Fruit fly (Drosophila melanogaster) whole organism, embryonic: ENCODE measurements around the gene CG34307.

Source experiments
- Ada2b ChIP-seq: fragments of 200-800 bp; sonication (Bioruptor generic); IDR thresholded peaks from 2 replicates; pipeline ENCODE4 v1.3.6; 2022; ENCODE audit warnings: missing biosample characterization, missing genetic modification characterization
- Antp ChIP-seq: fragments of 200-800 bp; sonication (Bioruptor generic); optimal IDR thresholded peaks from 3 replicates; lab custom pipeline; 2016; ENCODE audit warnings: missing biosample characterization, missing genetic modification characterization
- CG10431 ChIP-seq: fragments of 200-800 bp; sonication (Bioruptor generic); optimal IDR thresholded peaks from 3 replicates; lab custom pipeline; 2018; ENCODE audit warnings: missing biosample characterization, mild to moderate bottlenecking, missing genetic modification characterization
- CG12071 ChIP-seq: fragments of 200-800 bp; sonication (Bioruptor generic); optimal IDR thresholded peaks from 3 replicates; lab custom pipeline; 2018; ENCODE audit warnings: missing biosample characterization, mild to moderate bottlenecking, missing genetic modification characterization
- CG1233 ChIP-seq: fragments of 200-800 bp; sonication (Bioruptor generic); optimal IDR thresholded peaks from 4 replicates; lab custom pipeline; 2018; ENCODE audit warnings: missing biosample characterization, mild to moderate bottlenecking, missing genetic modification characterization
- CG1529 ChIP-seq: fragments of 200-800 bp; sonication (Bioruptor generic); optimal IDR thresholded peaks from 3 replicates; lab custom pipeline; 2018; ENCODE audit warnings: missing biosample characterization, missing genetic modification characterization
- CG1832 ChIP-seq: fragments of 200-800 bp; sonication (Bioruptor generic); optimal IDR thresholded peaks from 2 replicates; lab custom pipeline; 2017; ENCODE audit warnings: missing biosample characterization, mild to moderate bottlenecking, missing genetic modification characterization, inconsistent platforms
- CG2202 ChIP-seq: fragments of 200-800 bp; sonication (Bioruptor generic); optimal IDR thresholded peaks from 2 replicates; lab custom pipeline; 2018; ENCODE audit warnings: missing biosample characterization, mild to moderate bottlenecking, missing genetic modification characterization
- CG2875 ChIP-seq: fragments of 200-800 bp; sonication (Bioruptor generic); optimal IDR thresholded peaks from 2 replicates; lab custom pipeline; 2017; ENCODE audit warnings: missing biosample characterization, mild to moderate bottlenecking, missing genetic modification characterization, missing genetic modification reagents
- CG2889 ChIP-seq: fragments of 200-800 bp; sonication (Bioruptor generic); IDR thresholded peaks from 3 replicates; pipeline ENCODE4 v1.3.6; 2022; ENCODE audit warnings: missing biosample characterization, missing genetic modification characterization
- CG3163 ChIP-seq: fragments of 200-800 bp; sonication (Bioruptor generic); optimal IDR thresholded peaks from 3 replicates; lab custom pipeline; 2016; ENCODE audit warnings: missing biosample characterization, missing genetic modification characterization
- CG42726 ChIP-seq: fragments of 200-800 bp; sonication (Bioruptor generic); IDR thresholded peaks from 2 replicates; pipeline ENCODE4 v1.3.6; 2022; ENCODE audit warnings: missing biosample characterization, missing genetic modification characterization; ENCODE audit not compliant: partially characterized antibody
- CG4707 ChIP-seq: fragments of 200-800 bp; sonication (Bioruptor generic); optimal IDR thresholded peaks from 2 replicates; lab custom pipeline; 2018; ENCODE audit warnings: missing biosample characterization, mild to moderate bottlenecking, missing genetic modification characterization, moderate library complexity
- CG6791 ChIP-seq: fragments of 200-800 bp; sonication (Bioruptor generic); IDR thresholded peaks from 3 replicates; pipeline ENCODE4 v1.3.6; 2022; ENCODE audit warnings: missing biosample characterization, missing genetic modification characterization; ENCODE audit not compliant: partially characterized antibody
- CG9215 ChIP-seq: fragments of 200-800 bp; sonication (Bioruptor generic); IDR thresholded peaks from 2 replicates; pipeline ENCODE4 v1.3.6; 2022; ENCODE audit warnings: missing biosample characterization, missing genetic modification characterization
- CkIIα-i1 ChIP-seq: fragments of 200-800 bp; sonication (Bioruptor generic); IDR thresholded peaks from 2 replicates; pipeline ENCODE4 v1.3.6; 2022; ENCODE audit warnings: missing biosample characterization, missing genetic modification characterization
- Dad ChIP-seq: fragments of 200-800 bp; sonication (Bioruptor generic); optimal IDR thresholded peaks from 3 replicates; lab custom pipeline; 2016; ENCODE audit warnings: missing biosample characterization, missing genetic modification characterization
- Drgx ChIP-seq: fragments of 200-800 bp; sonication (Bioruptor generic); IDR thresholded peaks from 2 replicates; pipeline ENCODE4 v1.3.6; 2022; ENCODE audit warnings: missing biosample characterization, missing genetic modification characterization
- HmgZ ChIP-seq: fragments of 200-800 bp; sonication (Bioruptor generic); optimal IDR thresholded peaks from 2 replicates; lab custom pipeline; 2018; ENCODE audit warnings: missing biosample characterization, mild to moderate bottlenecking, missing genetic modification characterization
- Myb ChIP-seq: fragments of 200-800 bp; sonication (Bioruptor generic); optimal IDR thresholded peaks from 2 replicates; lab custom pipeline; 2016; ENCODE audit warnings: missing biosample characterization, missing genetic modification characterization
- Nf-YA ChIP-seq: fragments of 200-800 bp; sonication (Bioruptor generic); IDR thresholded peaks from 2 replicates; pipeline ENCODE4 v1.3.6; 2022; ENCODE audit warnings: missing biosample characterization, missing genetic modification characterization
- Opbp ChIP-seq: fragments of 200-800 bp; sonication (Bioruptor generic); IDR thresholded peaks from 3 replicates; pipeline ENCODE4 v1.3.6; 2022; ENCODE audit warnings: missing biosample characterization, missing genetic modification characterization; ENCODE audit not compliant: partially characterized antibody
- PHDP ChIP-seq: fragments of 200-800 bp; sonication (Bioruptor generic); optimal IDR thresholded peaks from 3 replicates; lab custom pipeline; 2018; ENCODE audit warnings: missing biosample characterization, mild to moderate bottlenecking, missing genetic modification characterization, moderate library complexity
- Ptx1 ChIP-seq: fragments of 200-800 bp; sonication (Bioruptor generic); IDR thresholded peaks from 2 replicates; pipeline ENCODE4 v1.3.6; 2022; ENCODE audit warnings: missing biosample characterization, missing genetic modification characterization
- Rfx ChIP-seq: fragments of 200-800 bp; sonication (Bioruptor generic); IDR thresholded peaks from 2 replicates; pipeline ENCODE4 v1.3.6; 2022; ENCODE audit warnings: missing biosample characterization, missing genetic modification characterization
- Xrp1 ChIP-seq: fragments of 200-800 bp; sonication (Bioruptor generic); IDR thresholded peaks from 2 replicates; pipeline ENCODE4 v1.3.6; 2022; ENCODE audit warnings: missing biosample characterization, missing genetic modification characterization
- ac ChIP-seq: fragments of 200-800 bp; sonication (Bioruptor generic); optimal IDR thresholded peaks from 3 replicates; lab custom pipeline; 2017; ENCODE audit warnings: missing biosample characterization, mild to moderate bottlenecking, missing genetic modification characterization
- al ChIP-seq: fragments of 200-800 bp; sonication (Bioruptor generic); IDR thresholded peaks from 2 replicates; pipeline ENCODE4 v1.3.6; 2022; ENCODE audit warnings: missing biosample characterization, missing genetic modification characterization
- amos ChIP-seq: fragments of 200-800 bp; sonication (Bioruptor generic); IDR thresholded peaks from 2 replicates; pipeline ENCODE4 v1.3.6; 2022; ENCODE audit warnings: missing biosample characterization, missing genetic modification characterization; ENCODE audit not compliant: partially characterized antibody
- az2 ChIP-seq: fragments of 200-800 bp; sonication (Bioruptor generic); optimal IDR thresholded peaks from 3 replicates; lab custom pipeline; 2016; ENCODE audit warnings: missing biosample characterization, missing genetic modification characterization
- bab2 ChIP-seq: fragments of 200-800 bp; sonication (Bioruptor generic); optimal IDR thresholded peaks from 2 replicates; lab custom pipeline; 2016; ENCODE audit warnings: missing biosample characterization, missing genetic modification characterization
- cas ChIP-seq: fragments of 200-800 bp; sonication (Bioruptor generic); IDR thresholded peaks from 2 replicates; pipeline ENCODE4 v1.3.6; 2022; ENCODE audit warnings: missing biosample characterization, missing genetic modification characterization
- da ChIP-seq: fragments of 200-800 bp; sonication (Bioruptor generic); optimal IDR thresholded peaks from 2 replicates; lab custom pipeline; 2016; ENCODE audit warnings: missing biosample characterization, missing genetic modification characterization
- gcm ChIP-seq: fragments of 200-800 bp; sonication (Bioruptor generic); optimal IDR thresholded peaks from 2 replicates; lab custom pipeline; 2019; ENCODE audit warnings: missing biosample characterization, mild to moderate bottlenecking, missing genetic modification characterization, moderate library complexity
- hb ChIP-seq: fragments of 200-800 bp; sonication (Bioruptor generic); IDR thresholded peaks from 3 replicates; pipeline ENCODE4 v1.3.6; 2022; ENCODE audit warnings: missing biosample characterization, missing genetic modification characterization; ENCODE audit not compliant: partially characterized antibody
- hth ChIP-seq: fragments of >200 bp; optimal IDR thresholded peaks from 2 replicates; lab custom pipeline; 2017; ENCODE audit warnings: inconsistent platforms
- ken ChIP-seq: fragments of 200-800 bp; sonication (Bioruptor generic); IDR thresholded peaks from 3 replicates; pipeline ENCODE4 v1.3.6; 2022; ENCODE audit warnings: missing biosample characterization, missing genetic modification characterization
- lmd ChIP-seq: fragments of 200-800 bp; sonication (Bioruptor generic); IDR thresholded peaks from 2 replicates; pipeline ENCODE4 v1.3.6; 2022; ENCODE audit warnings: missing biosample characterization, missing genetic modification characterization
- lov ChIP-seq, 2 experiments: fragments of 200-800 bp in 1 of 2; fragments of >200 bp in 1 of 2; sonication (Bioruptor generic) in 1 of 2; IDR thresholded peaks in 1 of 2; optimal IDR thresholded peaks in 1 of 2; 2 replicates in 1 of 2; 3 replicates in 1 of 2; pipeline versions ENCODE4 v1.3.6 to Lab custom; 2017 to 2022; ENCODE audit warnings: missing biosample characterization in 1 of 2, missing genetic modification characterization in 1 of 2
- odd ChIP-seq: fragments of 200-800 bp; sonication (Bioruptor generic); optimal IDR thresholded peaks from 2 replicates; lab custom pipeline; 2017; ENCODE audit warnings: missing biosample characterization, mild to moderate bottlenecking, missing genetic modification characterization
- otp ChIP-seq: fragments of 200-800 bp; sonication (Bioruptor generic); IDR thresholded peaks from 3 replicates; pipeline ENCODE4, ENCODE4 v1.3.6; 2022; ENCODE audit warnings: missing biosample characterization, missing genetic modification characterization
- pan ChIP-seq, 4 experiments: fragments of >200 bp in 3 of 4; fragments of 200-800 bp in 1 of 4; sonication (Bioruptor generic) in 1 of 4; optimal IDR thresholded peaks in 3 of 4; IDR thresholded peaks in 1 of 4; 2 replicates each; pipeline versions ENCODE4 v1.3.6 to Lab custom; 2017 to 2022; ENCODE audit warnings: missing biosample characterization in 2 of 4, missing genetic modification characterization in 2 of 4, mixed read lengths in 1 of 4
- phol ChIP-seq: fragments of 200-800 bp; sonication (Bioruptor generic); optimal IDR thresholded peaks from 3 replicates; lab custom pipeline; 2018; ENCODE audit warnings: missing biosample characterization, mild to moderate bottlenecking, missing genetic modification characterization, moderate library complexity
- pros ChIP-seq: fragments of 200-800 bp; sonication (Bioruptor generic); optimal IDR thresholded peaks from 3 replicates; lab custom pipeline; 2019; ENCODE audit warnings: missing biosample characterization, mild to moderate bottlenecking, missing genetic modification characterization, moderate library complexity
- rib ChIP-seq: fragments of 200-800 bp; sonication (Bioruptor generic); IDR thresholded peaks from 2 replicates; pipeline ENCODE4 v1.3.6; 2022; ENCODE audit warnings: missing biosample characterization, missing genetic modification characterization
- usp ChIP-seq: fragments of >200 bp; optimal IDR thresholded peaks from 2 replicates; lab custom pipeline; 2017; ENCODE audit warnings: missing biosample characterization, missing genetic modification characterization
- vfl ChIP-seq: fragments of 200-800 bp; sonication (Bioruptor generic); optimal IDR thresholded peaks from 2 replicates; lab custom pipeline; 2016; ENCODE audit warnings: missing biosample characterization, missing genetic modification characterization
- wek ChIP-seq: fragments of 200-800 bp; sonication (Bioruptor generic); optimal IDR thresholded peaks from 3 replicates; lab custom pipeline; 2018; ENCODE audit warnings: missing biosample characterization, mild to moderate bottlenecking, missing genetic modification characterization, moderate library complexity
- zen ChIP-seq: fragments of 200-800 bp; sonication (Bioruptor generic); optimal IDR thresholded peaks from 3 replicates; lab custom pipeline; 2018; ENCODE audit warnings: missing biosample characterization, mild to moderate bottlenecking, missing genetic modification characterization, moderate library complexity

Gene CG34307

dm6 chr3R:11888038-11888567 lies 9.3 kb upstream of the CG34307 start (continued):
- TF ChIP-seq wek (GFP tag; lab: Kevin White, UChicago) (no peak), CG1529 (GFP tag; lab: Kevin White, UChicago) (no peak), Ada2b (GFP tag; lab: Robert Waterston, UW) (no peak), rib (no peak), lov (optimal IDR thresholded peaks at IDR 0.05; lab: Kevin White, UChicago) (no peak), lov (GFP tag; IDR thresholded peaks at IDR 0.05; lab: Robert Waterston, UW) (no peak), CG12071 (GFP tag; lab: Kevin White, UChicago) (no peak), CG9215 (GFP tag; lab: Robert Waterston, UW) (no peak), az2 (peak; percentile 24), Antp (GFP tag; lab: Kevin White, UChicago) (peak; percentile 0), vfl (GFP tag; lab: Kevin White, UChicago) (no peak), lmd (GFP tag; lab: Robert Waterston, UW) (peak; percentile 26), CG1233 (GFP tag; lab: Kevin White, UChicago) (peak; percentile 14), Rfx (GFP tag; lab: Robert Waterston, UW) (peak; percentile 56), pan (optimal IDR thresholded peaks at IDR 0.05; lab: Kevin White, UChicago) (no peak), pan (GFP tag; optimal IDR thresholded peaks at IDR 0.05 in 1 of 2, IDR thresholded peaks at IDR 0.05 in 1 of 2) (peak in 1 of 2 experiments; percentile 22), pros (GFP tag; lab: Kevin White, UChicago) (peak; percentile 58), CG4707 (GFP tag; lab: Kevin White, UChicago) (no peak), Dad (GFP tag; lab: Kevin White, UChicago) (peak; percentile 17), Drgx (GFP tag; lab: Robert Waterston, UW) (peak; percentile 45; the same call in 1 of the 2 replicates), zen (tag; lab: Kevin White, UChicago) (no peak), hb (GFP tag; lab: Robert Waterston, UW) (0 out of 3 replicates have a peak, but pooled peaks have one; percentile 26), cas (GFP tag; lab: Robert Waterston, UW) (0 out of 2 replicates have a peak, but pooled peaks have one; percentile 16), Ptx1 (GFP tag; lab: Robert Waterston, UW) (0 out of 2 replicates have a peak, but pooled peaks have one; percentile 16), bab2 (GFP tag; lab: Kevin White, UChicago) (peak; percentile 16), CG10431 (GFP tag; lab: Kevin White, UChicago) (no peak), PHDP (tag; lab: Kevin White, UChicago) (no peak), odd (GFP tag; lab: Kevin White, UChicago) (no peak), Myb (GFP tag; lab: Kevin White, UChicago) (no peak), phol (peak; percentile 22), Nf-YA (no peak), HmgZ (tag; lab: Kevin White, UChicago) (no peak), al (GFP tag; lab: Robert Waterston, UW) (0 out of 2 replicates have a peak, but pooled peaks have one; percentile 24), Opbp (GFP tag; lab: Robert Waterston, UW) (peak; percentile 73; the same call in 2 of the 3 replicates), ac (GFP tag; lab: Kevin White, UChicago) (no peak), CkIIα-i1 (GFP tag; lab: Robert Waterston, UW) (no peak), CG3163 (GFP tag; lab: Kevin White, UChicago) (peak; percentile 0), hth (lab: Kevin White, UChicago) (no peak), ken (GFP tag; lab: Robert Waterston, UW) (no peak), amos (GFP tag; lab: Robert Waterston, UW) (peak; percentile 52), CG6791 (GFP tag; lab: Robert Waterston, UW) (no peak), CG42726 (GFP tag; lab: Robert Waterston, UW) (0 out of 2 replicates have a peak, but pooled peaks have one; percentile 40), da (GFP tag; lab: Kevin White, UChicago) (no peak), CG2889 (GFP tag; lab: Robert Waterston, UW) (no peak), CG1832 (GFP tag; lab: Kevin White, UChicago) (no peak), Xrp1 (peak; percentile 31; the same call in 1 of the 2 replicates), usp (GFP tag; lab: Kevin White, UChicago) (no peak), gcm (GFP tag; lab: Kevin White, UChicago) (no peak), otp (0 out of 3 replicates have a peak, but pooled peaks have one; percentile 4), CG2875 (GFP tag; lab: Kevin White, UChicago) (no peak), CG2202 (tag; lab: Kevin White, UChicago) (no peak)
